Worm (Caenorhabditis elegans) whole organism, early embryonic: ENCODE results near the gene pygo-1.

Experiments
- B0310.2 ChIP-seq: sonication (generic microtip); optimal IDR thresholded peaks from 2 replicates; lab custom pipeline; 2016; ENCODE audit warnings: mild to moderate bottlenecking, missing genetic modification characterization, missing compliant biosample characterization
- F13C5.2 ChIP-seq: sonication (generic microtip); optimal IDR thresholded peaks from 2 replicates; lab custom pipeline; 2017; ENCODE audit warnings: mild to moderate bottlenecking, missing genetic modification characterization, inconsistent platforms, missing compliant biosample characterization
- aly-1 ChIP-seq: sonication (generic microtip); optimal IDR thresholded peaks from 2 replicates; lab custom pipeline; 2016; ENCODE audit warnings: missing genetic modification characterization, missing compliant biosample characterization
- ama-1 ChIP-seq: fragments of 150-350 bp; optimal IDR thresholded peaks from 2 replicates; lab custom pipeline; 2014
- ceh-13 ChIP-seq: fragments of 200-800 bp; sonication (Bioruptor generic); optimal IDR thresholded peaks from 2 replicates; lab custom pipeline; 2018; ENCODE audit warnings: mild to moderate bottlenecking, missing genetic modification characterization, missing compliant biosample characterization
- ceh-36 ChIP-seq: sonication (generic microtip); optimal IDR thresholded peaks from 2 replicates; lab custom pipeline; 2016; ENCODE audit warnings: missing genetic modification characterization, inconsistent platforms, missing compliant biosample characterization
- ets-7 ChIP-seq: sonication (generic microtip); optimal IDR thresholded peaks from 2 replicates; lab custom pipeline; 2016; ENCODE audit warnings: missing genotype, missing genetic modification characterization, missing compliant biosample characterization
- flt-1 ChIP-seq: fragments of 200-800 bp; sonication (Bioruptor generic); IDR thresholded peaks from 2 replicates; pipeline ENCODE4 v1.3.6; 2022; ENCODE audit warnings: missing genetic modification characterization, missing compliant biosample characterization
- hmbx-1 ChIP-seq: sonication (generic microtip); optimal IDR thresholded peaks from 2 replicates; lab custom pipeline; 2016; ENCODE audit warnings: mild to moderate bottlenecking, missing genetic modification characterization, missing compliant biosample characterization
- hmg-4 ChIP-seq: fragments of 200-800 bp; sonication (Bioruptor generic); optimal IDR thresholded peaks from 2 replicates; lab custom pipeline; 2018; ENCODE audit warnings: mild to moderate bottlenecking, missing genetic modification characterization, missing compliant biosample characterization
- hnd-1 ChIP-seq: sonication (generic microtip); optimal IDR thresholded peaks from 2 replicates; lab custom pipeline; 2016; ENCODE audit warnings: missing genetic modification characterization, missing compliant biosample characterization
- pes-1 ChIP-seq: fragments of 200-800 bp; sonication (Bioruptor generic); IDR thresholded peaks from 2 replicates; pipeline ENCODE4 v1.3.6; 2022; ENCODE audit warnings: missing genetic modification reagents, missing genetic modification characterization, missing compliant biosample characterization
- scrt-1 ChIP-seq: fragments of 200-800 bp; sonication (Bioruptor generic); IDR thresholded peaks from 2 replicates; pipeline ENCODE4 v1.3.6; 2022; ENCODE audit warnings: missing genetic modification characterization, missing compliant biosample characterization
- sea-1 ChIP-seq: fragments of 200-800 bp; sonication (Bioruptor generic); conservative IDR thresholded peaks from 2 replicates; pipeline ENCODE4 v1.3.6; 2022; ENCODE audit warnings: missing genetic modification characterization, missing compliant biosample characterization
- tbx-11 ChIP-seq: fragments of 200-800 bp; sonication (Bioruptor generic); IDR thresholded peaks from 2 replicates; pipeline ENCODE4 v1.3.6; 2022; ENCODE audit warnings: missing genetic modification characterization, missing compliant biosample characterization
- tbx-37 ChIP-seq: fragments of 200-800 bp; sonication (Bioruptor generic); conservative IDR thresholded peaks from 2 replicates; pipeline ENCODE4 v1.3.6; 2022; ENCODE audit warnings: missing genetic modification reagents, missing genetic modification characterization, missing compliant biosample characterization
- tra-4 ChIP-seq: sonication (generic microtip); optimal IDR thresholded peaks from 2 replicates; lab custom pipeline; 2017; ENCODE audit warnings: missing genetic modification characterization, missing compliant biosample characterization

The pygo-1 gene

DNA sequence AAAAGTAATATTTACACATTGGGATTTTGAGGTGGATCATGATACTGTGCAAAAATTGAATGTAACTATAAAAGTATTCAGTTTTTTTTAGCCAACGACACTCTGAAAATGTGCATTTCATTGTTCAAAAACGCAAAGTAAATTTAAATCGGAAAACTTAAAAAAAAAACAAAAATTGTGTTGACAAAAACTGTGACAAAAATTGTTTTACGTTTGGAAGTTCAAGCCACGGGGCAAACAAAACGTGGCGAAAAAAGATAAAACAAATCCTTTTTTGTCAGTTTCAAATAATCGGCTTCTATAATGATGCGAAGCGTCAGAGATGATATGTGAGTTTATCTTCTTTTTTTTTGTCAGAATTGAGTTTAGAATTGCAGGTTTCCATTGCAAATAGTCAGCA is 28.4 kb downstream of the pygo-1 start, which contains the start of gene AC7.3:
Gene AC7.3 (plus strand): TSS at position 301 of the 400 bp plus-strand sequence.
- TF ChIP-seq tbx-37 (no peak), sea-1 (GFP tag; lab: Robert Waterston, UW) (no peak), scrt-1 (GFP tag; lab: Robert Waterston, UW) (no peak), tbx-11 (GFP tag; lab: Robert Waterston, UW) (no peak), hnd-1 (no peak), ceh-36 (no peak), ceh-13 (GFP tag; lab: Kevin White, UChicago) (no peak)

DNA sequence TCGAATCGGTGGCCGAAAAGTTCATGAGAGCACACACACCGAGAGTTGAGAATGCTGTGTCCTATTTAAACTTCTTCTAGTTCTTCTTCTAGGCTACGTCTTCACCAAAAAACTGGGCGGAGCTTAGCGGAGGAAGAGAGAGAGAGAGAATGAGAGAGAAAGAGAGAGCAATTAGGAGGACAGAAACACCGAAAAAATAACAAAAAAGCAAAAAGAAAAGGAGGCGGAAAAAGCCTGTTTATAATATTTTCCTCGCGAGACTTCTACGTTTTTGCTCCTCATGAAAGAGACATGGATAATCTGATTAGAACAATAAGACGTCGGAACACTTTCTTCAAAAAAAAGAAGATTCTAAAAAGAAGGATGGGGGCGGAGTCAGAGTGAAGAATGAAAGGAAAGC is 38.9 kb downstream of the pygo-1 start, which contains the start of gene tkr-3:
Gene tkr-3 (minus strand): TSS at position 101 of the 400 bp plus-strand sequence.
- no peak for TF ChIP-seq pes-1
- TF ChIP-seq hnd-1, result no peak
- TF ChIP-seq ets-7 (tag; lab: Kevin White, UChicago), result no peak
- no peak for TF ChIP-seq B0310.2
- no peak for TF ChIP-seq F13C5.2 (tag; lab: Kevin White, UChicago)
- TF ChIP-seq hmbx-1, result no peak
- TF ChIP-seq hmg-4 (GFP tag; lab: Kevin White, UChicago), result no peak
- TF ChIP-seq ceh-13 (GFP tag; lab: Kevin White, UChicago), result no peak
- TF ChIP-seq scrt-1 (GFP tag; lab: Robert Waterston, UW), result no peak
- TF ChIP-seq ama-1 (lab: Kevin White, UChicago), result no peak
- TF ChIP-seq tbx-11 (GFP tag; lab: Robert Waterston, UW), result no peak
- no peak for TF ChIP-seq ceh-36
- TF ChIP-seq tbx-37, result no peak
- no peak for TF ChIP-seq aly-1 (tag; lab: Kevin White, UChicago)

DNA sequence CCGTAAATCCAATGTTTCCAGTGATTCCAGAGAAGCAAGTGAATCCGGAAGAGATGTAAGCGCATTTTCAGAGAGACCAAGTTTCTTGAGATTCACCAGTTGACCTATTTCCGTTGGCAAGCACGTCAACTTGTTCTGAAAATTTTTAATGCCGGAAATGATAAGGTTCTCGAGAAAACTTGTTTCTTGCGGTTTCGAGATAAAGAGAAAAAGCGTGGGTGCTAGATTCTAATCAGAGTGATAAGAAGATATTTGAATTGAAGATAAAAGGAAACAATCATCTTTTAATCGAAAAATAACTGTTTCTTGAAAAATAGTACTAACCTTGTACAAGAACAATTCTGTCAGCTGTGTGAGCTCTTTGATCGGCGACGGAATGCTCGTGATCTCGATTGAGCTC is 48.7 kb downstream of the pygo-1 start:
- TF ChIP-seq scrt-1 (GFP tag; lab: Robert Waterston, UW), result no peak
- TF ChIP-seq F13C5.2 (tag; lab: Kevin White, UChicago), result no peak
- TF ChIP-seq flt-1 (GFP tag; lab: Robert Waterston, UW), result no peak
- TF ChIP-seq tra-4 (tag; lab: Kevin White, UChicago), result no peak
- TF ChIP-seq hmbx-1, result no peak
- TF ChIP-seq ceh-13 (GFP tag; lab: Kevin White, UChicago), result no peak
- no peak for TF ChIP-seq hmg-4 (GFP tag; lab: Kevin White, UChicago)
- TF ChIP-seq tbx-37, result no peak
- no peak for TF ChIP-seq aly-1 (tag; lab: Kevin White, UChicago)
- TF ChIP-seq hnd-1, result no peak
- no peak for TF ChIP-seq sea-1 (GFP tag; lab: Robert Waterston, UW)
- no peak for TF ChIP-seq pes-1
- no peak for TF ChIP-seq ceh-36
- no peak for TF ChIP-seq tbx-11 (GFP tag; lab: Robert Waterston, UW)
- no peak for TF ChIP-seq ets-7 (tag; lab: Kevin White, UChicago)

DNA sequence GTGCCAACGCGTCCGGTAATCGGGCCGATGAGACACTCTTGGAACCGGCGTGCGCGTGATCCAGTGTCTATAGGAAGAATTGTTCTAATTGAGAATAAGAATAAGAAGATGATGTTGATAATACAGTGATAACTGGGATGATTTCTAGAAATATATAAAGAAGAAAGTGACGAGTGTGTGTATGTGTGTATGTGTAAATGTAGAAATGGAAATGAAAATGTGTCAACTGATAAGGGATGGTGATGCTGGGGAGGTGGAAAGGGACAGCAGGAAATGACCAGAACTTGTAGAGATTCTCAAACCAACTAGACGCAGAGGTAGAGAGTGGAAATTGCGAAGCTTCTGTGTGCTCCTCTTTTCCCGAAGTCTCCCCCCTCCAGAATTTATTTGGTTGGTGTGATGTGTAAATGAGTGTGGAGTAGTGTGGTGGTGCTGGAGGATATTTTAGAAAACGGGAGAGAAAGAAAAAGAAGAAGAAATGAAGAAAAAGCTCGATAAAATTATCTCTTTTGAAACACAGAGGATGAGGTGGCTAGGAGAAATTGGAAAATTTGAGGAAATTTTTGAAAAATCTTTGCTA is 50.8 kb downstream of the pygo-1 start:
- TF ChIP-seq tbx-11 (GFP tag; lab: Robert Waterston, UW), result no peak
- TF ChIP-seq scrt-1 (GFP tag; lab: Robert Waterston, UW), result no peak
- no peak for TF ChIP-seq ceh-13 (GFP tag; lab: Kevin White, UChicago)
- TF ChIP-seq F13C5.2 (tag; lab: Kevin White, UChicago), result no peak
- no peak for TF ChIP-seq ama-1 (lab: Kevin White, UChicago)
- TF ChIP-seq flt-1 (GFP tag; lab: Robert Waterston, UW), result no peak
- TF ChIP-seq B0310.2, result no peak
- TF ChIP-seq pes-1, result no peak
- no peak for TF ChIP-seq tra-4 (tag; lab: Kevin White, UChicago)
- no peak for TF ChIP-seq hmbx-1
- TF ChIP-seq sea-1 (GFP tag; lab: Robert Waterston, UW), result no peak
- TF ChIP-seq ceh-36, result no peak
- TF ChIP-seq ets-7 (tag; lab: Kevin White, UChicago), result no peak
- no peak for TF ChIP-seq tbx-37
- no peak for TF ChIP-seq hnd-1
- no peak for TF ChIP-seq hmg-4 (GFP tag; lab: Kevin White, UChicago)
- no peak for TF ChIP-seq aly-1 (tag; lab: Kevin White, UChicago)

DNA sequence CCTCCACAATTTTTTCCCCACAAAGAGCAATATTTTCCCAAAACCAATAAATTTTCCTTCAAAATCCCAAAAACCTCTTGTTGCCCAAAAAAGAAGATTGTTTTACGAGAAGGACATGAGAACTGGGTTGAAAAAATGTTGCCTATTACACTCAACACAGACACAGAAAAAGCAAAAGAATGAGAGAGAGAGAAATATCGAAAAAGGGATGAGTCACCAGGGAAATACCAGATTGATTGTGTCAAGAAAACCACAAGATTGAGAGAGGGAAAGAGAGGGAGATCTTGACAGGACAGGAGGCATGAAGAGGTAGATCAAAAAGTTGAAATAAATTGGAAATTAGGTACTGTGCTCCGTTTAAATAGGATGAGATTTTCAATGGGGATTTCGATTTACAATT is 51.7 kb downstream of the pygo-1 start:
- no peak for TF ChIP-seq hmbx-1
- no peak for TF ChIP-seq tbx-37
- no peak for TF ChIP-seq tbx-11 (GFP tag; lab: Robert Waterston, UW)
- no peak for TF ChIP-seq hmg-4 (GFP tag; lab: Kevin White, UChicago)
- no peak for TF ChIP-seq ceh-13 (GFP tag; lab: Kevin White, UChicago)
- TF ChIP-seq F13C5.2 (tag; lab: Kevin White, UChicago), result no peak
- TF ChIP-seq hnd-1, result no peak
- no peak for TF ChIP-seq flt-1 (GFP tag; lab: Robert Waterston, UW)
- no peak for TF ChIP-seq B0310.2
- TF ChIP-seq scrt-1 (GFP tag; lab: Robert Waterston, UW), result no peak
- TF ChIP-seq tra-4 (tag; lab: Kevin White, UChicago), result no peak
- no peak for TF ChIP-seq ama-1 (lab: Kevin White, UChicago)
- TF ChIP-seq aly-1 (tag; lab: Kevin White, UChicago), result no peak
- TF ChIP-seq ceh-36, result no peak
- TF ChIP-seq sea-1 (GFP tag; lab: Robert Waterston, UW), result no peak
- TF ChIP-seq pes-1, result no peak
- no peak for TF ChIP-seq ets-7 (tag; lab: Kevin White, UChicago)
